Fruit fly (Drosophila melanogaster) whole organism, adult: ENCODE measurements around the gene CG45011.

Experiments used
- CG11617 ChIP-seq: fragments of 200-800 bp; sonication (Bioruptor generic); optimal IDR thresholded peaks from 2 replicates; lab custom pipeline; 2017; ENCODE audit warnings: mild to moderate bottlenecking, missing biosample characterization, missing genetic modification reagents, missing genetic modification characterization
- CG12768 ChIP-seq: fragments of 200-800 bp; sonication (Bioruptor generic); optimal IDR thresholded peaks from 2 replicates; lab custom pipeline; 2017; ENCODE audit warnings: missing biosample characterization, missing genetic modification characterization, mild to moderate bottlenecking, moderate library complexity, missing genetic modification reagents
- CG14711 ChIP-seq: fragments of 200-800 bp; sonication (Bioruptor generic); optimal IDR thresholded peaks from 2 replicates; lab custom pipeline; 2018; ENCODE audit warnings: missing biosample characterization, mild to moderate bottlenecking, missing genetic modification characterization, moderate library complexity
- CG1620 ChIP-seq: fragments of 200-800 bp; sonication (Bioruptor generic); optimal IDR thresholded peaks from 2 replicates; lab custom pipeline; 2016; ENCODE audit warnings: missing biosample characterization, missing genetic modification characterization
- CG33017 ChIP-seq: fragments of 200-800 bp; sonication (Bioruptor generic); optimal IDR thresholded peaks from 2 replicates; lab custom pipeline; 2018; ENCODE audit warnings: missing biosample characterization, mild to moderate bottlenecking, missing genetic modification characterization, moderate library complexity
- CG5204 ChIP-seq: fragments of 200-800 bp; sonication (Bioruptor generic); optimal IDR thresholded peaks from 2 replicates; lab custom pipeline; 2016; ENCODE audit warnings: missing biosample characterization, missing genetic modification characterization
- CG7045 ChIP-seq: fragments of 200-800 bp; sonication (Bioruptor generic); optimal IDR thresholded peaks from 2 replicates; lab custom pipeline; 2017; ENCODE audit warnings: missing biosample characterization, mild to moderate bottlenecking, missing genetic modification characterization
- CG7101 ChIP-seq: fragments of 200-800 bp; sonication (Bioruptor generic); optimal IDR thresholded peaks from 2 replicates; lab custom pipeline; 2018; ENCODE audit warnings: missing biosample characterization, mild to moderate bottlenecking, missing genetic modification characterization, moderate library complexity
- Clk ChIP-seq: fragments of 200-800 bp; sonication (Bioruptor generic); optimal IDR thresholded peaks from 2 replicates; lab custom pipeline; 2017; ENCODE audit warnings: missing biosample characterization, missing genetic modification characterization
- Crg-1 ChIP-seq: fragments of 200-800 bp; sonication (Bioruptor generic); optimal IDR thresholded peaks from 2 replicates; lab custom pipeline; 2016; ENCODE audit warnings: missing biosample characterization, missing genetic modification characterization
- Hr96 ChIP-seq: fragments of 200-800 bp; sonication (Bioruptor generic); optimal IDR thresholded peaks from 2 replicates; lab custom pipeline; 2016; ENCODE audit warnings: missing biosample characterization, missing genetic modification characterization
- Mnt ChIP-seq: fragments of 200-800 bp; sonication (Bioruptor generic); optimal IDR thresholded peaks from 2 replicates; lab custom pipeline; 2016; ENCODE audit warnings: missing biosample characterization, mild to moderate bottlenecking, missing genetic modification characterization
- bab1 ChIP-seq: fragments of 200-800 bp; sonication (Bioruptor generic); optimal IDR thresholded peaks from 3 replicates; lab custom pipeline; 2019; ENCODE audit warnings: missing biosample characterization, mild to moderate bottlenecking, missing genetic modification characterization, moderate library complexity
- cic ChIP-seq: fragments of 200-800 bp; sonication (Bioruptor generic); optimal IDR thresholded peaks from 2 replicates; lab custom pipeline; 2017; ENCODE audit warnings: missing biosample characterization, mild to moderate bottlenecking, missing genetic modification characterization, moderate library complexity
- cnc ChIP-seq, 2 experiments: fragments of >200 bp; optimal IDR thresholded peaks; 2 replicates each; lab custom pipeline; 2017
- kay ChIP-seq: fragments of 200-800 bp; sonication (Bioruptor generic); peaks from one replicate; lab custom pipeline; 2016; ENCODE audit warnings: missing biosample characterization, missing genetic modification characterization, borderline replicate concordance
- ovo ChIP-seq: fragments of 200-800 bp; sonication (Bioruptor generic); optimal IDR thresholded peaks from 2 replicates; lab custom pipeline; 2016; ENCODE audit warnings: missing biosample characterization, missing genetic modification characterization
- pad ChIP-seq: fragments of 200-800 bp; sonication (Bioruptor generic); optimal IDR thresholded peaks from 3 replicates; lab custom pipeline; 2017; ENCODE audit warnings: missing biosample characterization, missing genetic modification characterization, mild to moderate bottlenecking, moderate library complexity, missing genetic modification reagents
- tj ChIP-seq: fragments of 200-800 bp; sonication (Bioruptor generic); optimal IDR thresholded peaks from 3 replicates; lab custom pipeline; 2017; ENCODE audit warnings: missing biosample characterization, mild to moderate bottlenecking, missing genetic modification characterization, moderate library complexity
- toe ChIP-seq: fragments of 200-800 bp; sonication (Bioruptor generic); optimal IDR thresholded peaks from 2 replicates; lab custom pipeline; 2016; ENCODE audit warnings: missing biosample characterization, missing genetic modification characterization

CG45011 gene

DNA sequence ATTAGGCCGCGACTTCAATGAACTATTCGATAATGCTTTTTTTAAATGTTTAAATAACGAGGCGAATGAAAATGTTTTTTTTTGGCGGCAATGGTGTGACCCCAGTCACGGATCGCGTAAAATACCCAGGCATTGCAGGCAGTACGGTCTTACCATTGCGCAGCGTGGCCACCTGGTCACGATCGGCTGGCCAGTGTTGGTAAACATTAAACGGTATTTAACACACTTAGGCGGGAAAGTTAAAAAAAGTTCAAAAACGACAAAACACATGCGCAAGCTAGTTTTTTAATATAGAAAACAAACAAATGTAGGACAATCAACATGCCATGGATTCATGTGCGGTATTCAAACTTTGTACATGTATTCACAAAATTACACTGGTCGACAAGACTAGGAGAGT is 4.6 kb upstream of the CG45011 start, which contains the start of gene esc:
Gene esc, minus strand, starts transcription at position 129 of the 400 bp plus-strand sequence.
- peak; percentile 4 for TF ChIP-seq Mnt (GFP tag; lab: Kevin White, UChicago)
- no peak for TF ChIP-seq CG5204 (GFP tag; lab: Kevin White, UChicago)
- TF ChIP-seq CG7101 = peak; percentile 20
- no peak for TF ChIP-seq kay (GFP tag; lab: Kevin White, UChicago)
- TF ChIP-seq bab1 (GFP tag; lab: Kevin White, UChicago) = peak; percentile 50
- no peak for TF ChIP-seq cic (GFP tag; lab: Kevin White, UChicago)
- peak; percentile 41 for TF ChIP-seq CG1620 (GFP tag; lab: Kevin White, UChicago)
- TF ChIP-seq tj (GFP tag; lab: Kevin White, UChicago) = no peak
- TF ChIP-seq CG11617 (GFP tag; lab: Kevin White, UChicago) = no peak
- peak; percentile 45 for TF ChIP-seq Crg-1 (GFP tag; lab: Kevin White, UChicago)
- TF ChIP-seq CG14711 (tag; lab: Kevin White, UChicago) = peak; percentile 13
- no peak for TF ChIP-seq CG7045 (GFP tag; lab: Kevin White, UChicago)
- TF ChIP-seq CG12768 = no peak
- no peak for TF ChIP-seq Clk (GFP tag; lab: Kevin White, UChicago)
- no peak for TF ChIP-seq cnc (optimal IDR thresholded peaks at IDR 0.05; lab: Kevin White, UChicago)
- peak; percentile 35 for TF ChIP-seq pad (GFP tag; lab: Kevin White, UChicago)
- peak; percentile 39 for TF ChIP-seq ovo (GFP tag; lab: Kevin White, UChicago)
- TF ChIP-seq toe (GFP tag; lab: Kevin White, UChicago) = no peak
- no peak for TF ChIP-seq Hr96 (GFP tag; lab: Kevin White, UChicago)
- TF ChIP-seq CG33017 (tag; lab: Kevin White, UChicago) = no peak

dm6 chr2L:11834308-11834707 is 422 bp downstream of the CG45011 start, which contains the start of gene CG45012:
Gene CG45012 (plus strand): TSS chr2L:11834608.
- TF ChIP-seq CG7101 = no peak
- no peak for TF ChIP-seq Hr96 (GFP tag; lab: Kevin White, UChicago)

dm6 chr2L:11836943-11837342 is 3.1 kb downstream of the CG45011 start, which contains the start of gene Sfp33A4:
Gene Sfp33A4 (plus strand): TSS chr2L:11837243.
- TF ChIP-seq Mnt (GFP tag; lab: Kevin White, UChicago) (no peak), bab1 (GFP tag; lab: Kevin White, UChicago) (no peak), CG5204 (GFP tag; lab: Kevin White, UChicago) (no peak), pad (GFP tag; lab: Kevin White, UChicago) (no peak), cnc (optimal IDR thresholded peaks at IDR 0.05; lab: Kevin White, UChicago) (no peak), CG7045 (GFP tag; lab: Kevin White, UChicago) (no peak), CG12768 (no peak), CG1620 (GFP tag; lab: Kevin White, UChicago) (no peak), CG7101 (no peak)

- no peak for TF ChIP-seq CG12768
- TF ChIP-seq pad (GFP tag; lab: Kevin White, UChicago) = no peak
- no peak for TF ChIP-seq CG33017 (tag; lab: Kevin White, UChicago)
- TF ChIP-seq Clk (GFP tag; lab: Kevin White, UChicago) = no peak
Observed at dm6 chr2L:11837413-11837812, 3.5 kb downstream of the CG45011 start, which contains the start of gene Sfp33A2. Gene Sfp33A2 (plus strand): TSS chr2L:11837713.

DNA sequence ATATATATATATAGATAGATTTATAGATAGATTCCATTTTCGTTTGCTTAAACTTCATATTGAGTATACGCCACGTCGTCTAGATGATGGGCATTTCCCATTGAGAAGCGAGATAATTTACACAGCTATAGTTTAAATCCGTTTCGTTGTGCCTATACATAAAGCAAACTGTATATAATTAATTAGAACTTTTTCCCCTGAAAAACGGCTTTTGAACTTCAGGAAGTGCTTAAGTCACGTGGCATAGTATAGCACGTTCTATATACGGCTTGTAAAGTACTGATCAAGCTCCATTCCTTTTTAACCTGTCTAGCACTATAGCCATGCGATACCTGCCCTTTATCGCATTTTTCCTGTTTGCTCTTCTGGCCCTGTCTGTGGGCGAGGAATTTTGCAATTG is 5.7 kb downstream of the CG45011 start, which contains the start of gene Sfp33A3:
Gene Sfp33A3, plus strand, starts transcription at position 301 of the 400 bp plus-strand sequence.
- TF ChIP-seq cic (GFP tag; lab: Kevin White, UChicago) (no peak), bab1 (GFP tag; lab: Kevin White, UChicago) (no peak)

DNA sequence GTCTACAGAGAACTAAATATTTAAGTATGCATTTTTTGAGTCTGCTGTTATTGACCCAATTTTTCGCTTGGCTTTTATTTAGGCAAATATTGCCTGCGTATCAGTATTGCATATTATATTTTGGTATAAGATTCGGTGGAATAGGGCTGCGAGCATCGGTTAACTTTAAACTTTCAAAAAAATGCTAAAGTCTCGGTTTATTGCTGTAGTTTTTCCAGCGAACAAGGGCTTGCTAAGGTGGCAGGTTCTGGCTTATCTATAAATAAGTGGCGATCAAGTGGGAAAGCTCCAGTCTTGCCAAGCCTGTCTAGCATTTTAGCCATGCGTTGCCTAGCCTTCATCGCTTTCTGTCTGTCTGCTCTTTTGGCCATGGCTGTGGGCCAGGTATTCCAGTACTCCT is 6.5 kb downstream of the CG45011 start, which contains the start of gene CG31704:
Gene CG31704, plus strand, starts transcription at position 301 of the 400 bp plus-strand sequence.
- TF ChIP-seq CG1620 (GFP tag; lab: Kevin White, UChicago) (no peak), Mnt (GFP tag; lab: Kevin White, UChicago) (no peak), toe (GFP tag; lab: Kevin White, UChicago) (no peak), CG12768 (no peak), bab1 (GFP tag; lab: Kevin White, UChicago) (no peak), CG7101 (no peak), CG11617 (GFP tag; lab: Kevin White, UChicago) (no peak), tj (GFP tag; lab: Kevin White, UChicago) (no peak)

DNA sequence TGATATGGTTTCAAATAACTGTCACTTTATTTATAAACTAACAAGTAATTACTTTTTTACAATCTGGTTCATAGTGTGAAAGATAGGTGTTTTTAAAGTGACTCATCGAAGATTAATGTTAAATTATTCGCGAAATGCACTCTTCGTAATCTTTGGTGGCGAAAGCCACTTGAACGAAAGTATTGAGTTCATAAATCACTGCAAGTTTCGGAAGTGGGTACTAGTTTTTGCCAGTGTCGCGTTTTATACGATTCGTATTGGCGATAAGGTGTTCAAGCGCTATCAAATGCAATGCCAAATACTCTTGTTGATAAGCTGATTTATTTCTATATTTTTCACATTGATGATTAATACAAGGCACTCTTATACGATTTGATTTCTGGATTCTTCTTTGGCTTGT is 7.7 kb downstream of the CG45011 start:
- no peak for TF ChIP-seq CG14711 (tag; lab: Kevin White, UChicago)
- TF ChIP-seq CG7045 (GFP tag; lab: Kevin White, UChicago) = peak; percentile 6
- TF ChIP-seq CG12768 = peak; percentile 32
- TF ChIP-seq kay (GFP tag; lab: Kevin White, UChicago) = peak; percentile 95
- no peak for TF ChIP-seq CG7101
- TF ChIP-seq tj (GFP tag; lab: Kevin White, UChicago) = no peak
- TF ChIP-seq Crg-1 (GFP tag; lab: Kevin White, UChicago) = no peak
- no peak for TF ChIP-seq toe (GFP tag; lab: Kevin White, UChicago)
- no peak for TF ChIP-seq CG1620 (GFP tag; lab: Kevin White, UChicago)
- peak; percentile 4 for TF ChIP-seq Hr96 (GFP tag; lab: Kevin White, UChicago)
- TF ChIP-seq Mnt (GFP tag; lab: Kevin White, UChicago) = no peak
- TF ChIP-seq CG5204 (GFP tag; lab: Kevin White, UChicago) = peak; percentile 32
- TF ChIP-seq ovo (GFP tag; lab: Kevin White, UChicago) = no peak
- TF ChIP-seq cnc (optimal IDR thresholded peaks at IDR 0.05; lab: Kevin White, UChicago) = no peak
- TF ChIP-seq CG11617 (GFP tag; lab: Kevin White, UChicago) = no peak
- TF ChIP-seq cic (GFP tag; lab: Kevin White, UChicago) = no peak
- no peak for TF ChIP-seq Clk (GFP tag; lab: Kevin White, UChicago)
- TF ChIP-seq bab1 (GFP tag; lab: Kevin White, UChicago) = no peak
- TF ChIP-seq CG33017 (tag; lab: Kevin White, UChicago) = peak; percentile 45
- no peak for TF ChIP-seq pad (GFP tag; lab: Kevin White, UChicago)
